Worm (Caenorhabditis elegans) whole organism, L3 larva: ENCODE measurements around the gene C43C3.4.
"Not testable (repeated sequence)": the region's sequence is repeated elsewhere in the genome, so short reads cannot be mapped to it uniquely, and the experiment has no call there.

Experiments used
- aly-2 ChIP-seq: fragments of 150-350 bp; optimal IDR thresholded peaks from 2 replicates; lab custom pipeline; 2014; ENCODE audit warnings: missing biosample characterization, missing genetic modification characterization
- snpc-4 ChIP-seq: fragments of 150-350 bp; optimal IDR thresholded peaks from 2 replicates; lab custom pipeline; 2014; ENCODE audit warnings: missing biosample characterization, missing genetic modification characterization
- zag-1 ChIP-seq: fragments of 150-350 bp; optimal IDR thresholded peaks from 2 replicates; lab custom pipeline; 2014; ENCODE audit warnings: missing biosample characterization, missing genetic modification characterization

DNA sequence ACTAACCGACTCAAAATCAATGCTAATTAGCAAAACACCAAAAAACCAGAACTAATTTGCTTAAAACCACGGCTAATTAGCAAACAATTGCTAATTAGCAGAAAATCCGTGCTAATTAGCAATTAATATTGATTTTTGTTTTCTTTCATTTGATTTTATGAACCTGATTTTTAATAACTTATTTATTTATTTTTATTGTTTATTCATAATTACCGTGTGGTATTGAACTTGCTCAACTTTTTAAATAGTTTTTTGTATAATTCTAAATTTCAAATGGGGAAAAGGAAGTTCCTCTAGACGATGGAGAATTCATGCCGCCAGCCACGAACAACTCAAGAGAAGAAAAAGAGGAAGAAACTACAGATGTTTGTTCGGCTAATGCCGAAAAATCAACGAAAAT is 48.9 kb downstream of the C43C3.4 start, which contains the start of gene F34H10.1:
- TF ChIP-seq snpc-4 (tag; lab: Kevin White, UChicago); aly-2 (tag; lab: Kevin White, UChicago); zag-1: not testable (repeated sequence)
